Worm (Caenorhabditis elegans): Measurements from ENCODE around the gene cnt-2.

The cnt-2 gene

DNA sequence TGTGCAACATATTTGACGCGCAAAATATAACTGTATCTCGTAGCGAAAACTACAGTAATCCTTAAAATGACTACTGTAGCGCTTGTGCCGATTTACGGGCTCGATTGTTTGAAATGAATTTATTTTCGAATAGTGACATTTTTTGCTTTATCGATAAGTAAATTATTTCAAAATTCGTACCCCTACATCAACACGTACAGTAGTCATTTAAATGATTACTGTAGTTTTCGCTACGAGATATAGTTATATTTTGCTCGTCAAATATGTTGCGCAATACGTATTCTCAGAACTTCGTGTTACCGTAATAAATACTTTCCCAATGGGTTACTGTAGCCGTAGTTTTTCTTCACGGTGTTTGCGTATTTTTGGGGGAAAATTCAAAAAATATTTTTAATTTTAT is 2.0 kb upstream of the cnt-2 start:
- TF ChIP-seq zip-8 (tag; optimal IDR thresholded peaks at IDR 0.05): peak; percentile 79
- no peak for TF ChIP-seq lin-32 (GFP tag; optimal IDR thresholded peaks at IDR 0.05)

DNA sequence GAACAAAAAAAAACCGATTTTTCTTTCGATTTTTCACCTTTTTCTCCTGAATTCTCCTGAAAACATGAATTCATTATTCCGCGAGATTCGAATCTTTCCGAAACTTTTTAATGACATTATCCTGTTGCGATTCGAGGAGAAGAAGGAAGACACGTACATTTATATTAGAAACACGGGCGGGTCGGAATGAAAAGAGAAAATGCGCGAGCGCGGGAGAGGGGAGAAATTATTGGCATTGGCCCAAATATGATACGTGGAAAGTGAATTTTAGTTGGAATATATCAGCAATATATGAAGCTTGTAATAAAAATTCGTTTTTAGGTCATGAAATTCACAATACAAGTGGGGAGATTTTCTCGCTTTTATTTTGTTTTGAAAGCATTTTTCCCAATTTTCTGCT is 1.3 kb upstream of the cnt-2 start:
- TF ChIP-seq flh-1 (GFP tag; optimal IDR thresholded peaks at IDR 0.05): no peak
- TF ChIP-seq ceh-43 (GFP tag; optimal IDR thresholded peaks at IDR 0.05): no peak
- TF ChIP-seq blmp-1 (tag; optimal IDR thresholded peaks at IDR 0.05): peak; percentile 91
- TF ChIP-seq zip-8 (tag; optimal IDR thresholded peaks at IDR 0.05): peak; percentile 11

DNA sequence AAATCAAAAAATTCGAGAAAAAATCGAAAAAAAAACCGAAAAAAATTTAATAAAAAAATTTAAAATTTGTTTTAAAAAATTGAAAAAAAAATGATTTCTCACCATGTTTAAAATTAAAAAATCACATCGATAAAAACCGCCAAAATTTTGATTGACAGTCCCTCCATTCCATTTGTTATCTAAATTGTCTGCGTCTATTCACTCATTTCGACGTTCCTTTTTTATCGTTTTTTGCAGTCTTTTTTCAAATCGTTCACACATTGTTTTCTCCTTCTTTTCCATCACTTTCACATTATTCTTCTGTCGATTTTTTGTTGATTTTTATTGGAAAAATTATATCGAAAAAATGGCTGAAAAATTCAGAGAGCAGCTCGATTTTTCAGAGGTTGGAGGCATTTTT is 1.3 kb downstream of the cnt-2 start:
- TF ChIP-seq lsy-2 (tag; optimal IDR thresholded peaks at IDR 0.05): no peak
- TF ChIP-seq sptf-1 (tag; optimal IDR thresholded peaks at IDR 0.05): no peak
- no peak for TF ChIP-seq tbx-8 (GFP tag; optimal IDR thresholded peaks at IDR 0.05)
- TF ChIP-seq ceh-83 (GFP tag; optimal IDR thresholded peaks at IDR 0.05): no peak
- TF ChIP-seq elt-1 (tag; optimal IDR thresholded peaks at IDR 0.05; ENCODE audit: borderline replicate concordance, insufficient read depth): no peak
- TF ChIP-seq elt-3 (tag; optimal IDR thresholded peaks at IDR 0.05): no peak
- no peak for TF ChIP-seq lin-32 (GFP tag; optimal IDR thresholded peaks at IDR 0.05)
- TF ChIP-seq mab-5 (tag; optimal IDR thresholded peaks at IDR 0.05): no peak
- TF ChIP-seq unc-39 (tag; optimal IDR thresholded peaks at IDR 0.05): no peak
- TF ChIP-seq lin-13 (tag; optimal IDR thresholded peaks at IDR 0.05): no peak
- no peak for TF ChIP-seq mls-2 (tag; optimal IDR thresholded peaks at IDR 0.05)

DNA sequence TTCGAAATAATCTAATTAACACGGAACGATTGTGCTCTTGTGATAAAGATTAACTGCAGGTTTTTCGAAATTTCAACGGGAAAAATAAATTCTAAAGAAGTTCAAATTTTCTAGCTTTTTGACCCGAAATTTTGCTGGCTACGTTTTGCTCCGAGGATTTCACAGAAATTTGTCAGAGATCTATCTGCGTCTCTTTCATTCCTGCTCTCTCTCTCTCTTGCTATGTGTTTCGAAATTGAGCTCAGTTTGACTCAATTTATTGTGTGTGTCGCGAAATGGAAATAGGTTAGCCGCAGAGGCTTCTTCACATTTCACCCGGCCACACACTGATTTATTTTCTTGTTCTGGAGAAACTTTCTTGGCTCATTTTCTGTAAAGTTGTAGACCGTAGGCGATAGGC is 2.8 kb downstream of the cnt-2 start:
- TF ChIP-seq elt-3 (tag; optimal IDR thresholded peaks at IDR 0.05) (no peak), ces-1 (GFP tag; optimal IDR thresholded peaks at IDR 0.05) (peak; percentile 68), hlh-1 (tag; optimal IDR thresholded peaks at IDR 0.05) (no peak), ham-2 (GFP tag; optimal IDR thresholded peaks at IDR 0.05) (no peak)

DNA sequence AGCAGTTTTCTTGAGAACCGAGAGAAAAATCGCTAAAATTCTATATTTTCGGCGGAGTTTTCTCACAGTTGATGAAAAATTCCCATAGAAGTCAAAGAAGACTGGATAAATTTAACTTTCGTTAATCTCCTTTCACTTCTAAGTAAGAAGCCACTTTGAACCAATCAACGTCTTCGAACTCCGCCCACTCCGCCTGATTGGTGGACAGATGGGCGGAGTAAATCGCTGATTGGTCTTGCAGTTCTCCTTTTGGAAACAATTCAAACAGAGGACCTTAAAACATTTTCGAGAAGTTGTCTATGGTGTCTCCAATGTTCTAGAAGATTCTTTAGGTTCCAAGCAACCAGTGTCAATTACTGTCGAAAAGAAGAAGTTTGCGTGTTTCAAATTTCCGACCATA is 3.6 kb downstream of the cnt-2 start:
- TF ChIP-seq nhr-2 (tag; optimal IDR thresholded peaks at IDR 0.05) (no peak), unc-120 (tag; optimal IDR thresholded peaks at IDR 0.05; ENCODE audit: poor library complexity, severe bottlenecking) (no peak), M03D4.4 (tag; optimal IDR thresholded peaks at IDR 0.05) (peak; percentile 1), pha-4 (tag; optimal IDR thresholded peaks at IDR 0.05) (no peak)

DNA sequence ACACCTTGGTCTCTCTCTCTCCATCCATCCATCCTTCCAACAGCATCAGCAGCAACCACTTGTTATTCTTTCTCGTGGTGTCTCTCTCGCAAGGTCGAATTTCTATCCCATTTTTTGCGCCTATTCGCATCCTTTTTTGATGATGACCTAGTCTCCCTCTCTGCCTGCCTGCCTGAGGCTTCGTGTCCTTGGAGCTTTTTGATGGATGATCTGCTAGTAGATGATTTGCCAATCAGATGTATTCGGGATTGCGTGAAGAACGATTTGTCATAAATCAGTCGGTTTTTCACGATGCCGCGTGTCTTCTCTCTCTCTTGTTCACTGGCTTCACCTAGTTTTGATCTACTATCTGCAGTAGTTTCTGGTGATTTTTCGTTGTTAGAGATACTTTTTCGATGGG is 6.5 kb downstream of the cnt-2 start:
- TF ChIP-seq ham-2 (GFP tag; optimal IDR thresholded peaks at IDR 0.05) (peak; percentile 50), hlh-1 (tag; optimal IDR thresholded peaks at IDR 0.05) (no peak)

DNA sequence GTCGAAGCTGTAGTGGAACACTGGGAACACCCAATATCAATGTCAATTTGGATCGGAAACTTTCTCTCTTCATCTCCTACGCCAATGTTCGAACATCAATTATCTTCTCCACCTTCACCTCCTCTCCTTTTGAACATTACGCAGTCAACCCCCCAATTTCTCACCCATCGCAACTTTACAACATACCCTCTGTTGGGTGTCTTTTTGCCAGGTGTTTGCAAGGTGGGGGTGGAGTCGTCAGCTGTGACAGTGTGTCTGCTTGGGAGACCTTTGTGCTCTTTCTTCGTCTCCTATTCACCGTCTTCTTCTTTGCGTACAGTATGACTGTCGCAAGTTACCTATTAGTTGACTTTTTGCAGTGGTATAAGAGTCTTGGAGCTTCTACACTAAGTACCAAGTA is 11.8 kb downstream of the cnt-2 start:
- peak; percentile 96 for TF ChIP-seq hlh-1 (tag; optimal IDR thresholded peaks at IDR 0.05)
- no peak for TF ChIP-seq sem-2 (GFP tag; optimal IDR thresholded peaks at IDR 0.05)

DNA sequence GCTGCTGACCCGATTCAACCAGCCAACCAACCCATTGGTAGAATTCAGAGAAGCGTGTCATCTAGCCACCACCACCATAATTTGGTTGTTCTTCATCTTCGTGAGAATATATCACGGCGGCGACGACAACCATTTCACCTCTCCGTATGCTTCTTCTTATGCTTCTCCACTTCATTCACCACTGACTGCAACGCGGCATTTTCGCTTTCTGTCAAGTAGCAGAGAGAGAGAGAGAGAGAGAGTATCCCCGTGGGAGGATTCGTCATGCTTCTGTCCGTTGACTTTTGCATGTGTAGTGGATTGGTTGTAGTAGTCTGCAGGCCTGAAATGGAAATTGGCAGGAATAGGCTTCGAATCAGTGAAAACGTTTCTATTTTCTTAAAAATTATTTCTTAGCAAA is 17.1 kb downstream of the cnt-2 start:
- peak; percentile 70 for TF ChIP-seq blmp-1 (tag; optimal IDR thresholded peaks at IDR 0.05)
- no peak for TF ChIP-seq flh-1 (GFP tag; optimal IDR thresholded peaks at IDR 0.05)
- peak; percentile 10 for TF ChIP-seq ham-2 (GFP tag; optimal IDR thresholded peaks at IDR 0.05)
- TF ChIP-seq ceh-83 (GFP tag; optimal IDR thresholded peaks at IDR 0.05): peak; percentile 42

DNA sequence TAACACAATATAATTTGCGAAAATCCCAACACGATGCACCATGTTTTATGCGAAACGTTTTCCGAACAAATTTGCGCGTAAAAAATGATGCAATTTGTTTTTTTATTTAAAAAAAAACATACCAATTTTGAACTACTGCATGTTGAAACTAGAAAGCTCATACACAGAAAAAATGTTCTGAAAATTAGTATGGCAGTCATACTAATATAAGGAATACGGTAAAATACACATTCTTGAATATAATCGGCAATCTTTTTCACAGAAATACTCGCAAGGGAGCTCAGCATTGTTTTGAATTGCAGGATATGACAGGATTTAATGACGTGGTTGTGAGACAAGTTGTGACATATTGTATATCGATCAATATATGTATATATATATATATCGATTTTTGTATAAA is 24.2 kb downstream of the cnt-2 start, which contains the start of gene Y39A1A.16:
Y39A1A.16 (plus strand) TSS at position 301 of the 400 bp plus-strand sequence.
- no peak for TF ChIP-seq elt-3 (tag; optimal IDR thresholded peaks at IDR 0.05)
- no peak for TF ChIP-seq flh-1 (GFP tag; optimal IDR thresholded peaks at IDR 0.05)
- TF ChIP-seq cnd-1 (tag; optimal IDR thresholded peaks at IDR 0.05): no peak
- no peak for TF ChIP-seq sem-2 (GFP tag; optimal IDR thresholded peaks at IDR 0.05)
- no peak for TF ChIP-seq mab-5 (tag; optimal IDR thresholded peaks at IDR 0.05)
- TF ChIP-seq mls-2 (tag; optimal IDR thresholded peaks at IDR 0.05): no peak
- no peak for TF ChIP-seq M03D4.4 (tag; optimal IDR thresholded peaks at IDR 0.05)

All from whole organism, mixed stage, embryonic.